Worm (Caenorhabditis elegans): ENCODE measurements around the gene T04C12.33.

DNA sequence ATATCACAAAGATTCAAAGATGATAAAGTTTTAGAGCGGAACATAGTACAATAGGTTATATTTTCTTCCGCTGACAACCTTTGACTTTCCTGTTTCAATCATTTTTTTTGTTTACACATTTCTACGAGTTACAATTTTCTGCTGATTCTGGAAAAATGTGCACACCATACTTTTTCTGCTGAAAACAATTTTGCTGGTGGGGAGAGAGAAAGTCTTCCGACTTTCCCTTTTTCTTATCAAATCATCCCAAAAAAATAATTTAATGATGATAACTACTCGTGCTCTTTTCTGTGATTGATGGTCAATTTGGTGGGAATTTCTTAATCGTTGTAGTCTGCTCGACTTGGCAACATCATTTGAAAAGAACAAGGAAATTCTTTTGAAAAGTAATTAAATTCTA, 44.4 kb upstream of the T04C12.33 start:
- TF ChIP-seq hmg-1.2 (GFP tag; IDR thresholded peaks at IDR 0.05), result no peak
- no peak for TF ChIP-seq gei-17 (GFP tag; optimal IDR thresholded peaks at IDR 0.05)
- TF ChIP-seq ama-1 (optimal IDR thresholded peaks at IDR 0.05), result no peak
- TF ChIP-seq ama-1 (GFP tag; optimal IDR thresholded peaks at IDR 0.05), result no peak
- TF ChIP-seq unc-62 (GFP tag; optimal IDR thresholded peaks at IDR 0.05), result no peak
- TF ChIP-seq unc-130 (GFP tag; optimal IDR thresholded peaks at IDR 0.05), result no peak
- no peak for TF ChIP-seq ceh-79 (tag; optimal IDR thresholded peaks at IDR 0.05)
- no peak for TF ChIP-seq nfya-1 (tag; optimal IDR thresholded peaks at IDR 0.05; ENCODE audit: borderline replicate concordance, insufficient read depth)
